Worm (Caenorhabditis elegans) whole organism, L4 larva: Measurements from ENCODE around the gene C05D12.2.

ENCODE experiments used
- F37D6.2 ChIP-seq: sonication (generic microtip); optimal IDR thresholded peaks from 2 replicates; lab custom pipeline; 2016; ENCODE audit warnings: mild to moderate bottlenecking, missing genetic modification characterization, missing compliant biosample characterization
- F49E8.2 ChIP-seq: sonication (generic microtip); optimal IDR thresholded peaks from 2 replicates; lab custom pipeline; 2016; ENCODE audit warnings: missing compliant biosample characterization, mild to moderate bottlenecking, missing genetic modification characterization, borderline replicate concordance
- R02D3.7 ChIP-seq: fragments of 150-350 bp; sonication (generic microtip); optimal IDR thresholded peaks from 3 replicates; lab custom pipeline; 2014; ENCODE audit warnings: missing biosample characterization, missing genetic modification characterization
- T20F7.1 ChIP-seq: fragments of 200-800 bp; sonication (Bioruptor generic); optimal IDR thresholded peaks from 2 replicates; lab custom pipeline; 2018; ENCODE audit warnings: mild to moderate bottlenecking, missing genetic modification characterization, missing compliant biosample characterization
- Y105C5A.15 ChIP-seq: fragments of 200-800 bp; sonication (Bioruptor generic); IDR thresholded peaks from 2 replicates; pipeline ENCODE4 v1.3.6; 2022; ENCODE audit warnings: missing genetic modification characterization, missing compliant biosample characterization
- Y48G9A.11 ChIP-seq: fragments of 200-800 bp; sonication (Bioruptor generic); IDR thresholded peaks from 2 replicates; pipeline ENCODE4 v1.3.6; 2022; ENCODE audit warnings: missing genetic modification reagents, missing genetic modification characterization, missing compliant biosample characterization
- Y75B8A.6 ChIP-seq: fragments of 200-800 bp; sonication (Bioruptor generic); IDR thresholded peaks from 2 replicates; pipeline ENCODE4 v1.3.6; 2022; ENCODE audit warnings: missing genetic modification reagents, missing genetic modification characterization, missing compliant biosample characterization
- aha-1 ChIP-seq: fragments of 150-350 bp; peaks from one replicate; lab custom pipeline; 2014; ENCODE audit warnings: missing biosample characterization, missing genetic modification characterization
- aly-2 ChIP-seq: sonication (generic microtip); optimal IDR thresholded peaks from 2 replicates; lab custom pipeline; 2018; ENCODE audit warnings: missing biosample characterization, missing genetic modification characterization
- ama-1 ChIP-seq: fragments of 150-350 bp; optimal IDR thresholded peaks from 2 replicates; lab custom pipeline; 2014; ENCODE audit warnings: inconsistent platforms, mixed read lengths
- ceh-20 ChIP-seq: fragments of 200-800 bp; sonication (Bioruptor generic); IDR thresholded peaks from 2 replicates; pipeline ENCODE4 v1.3.6; 2022; ENCODE audit warnings: missing genetic modification reagents, missing genetic modification characterization, missing compliant biosample characterization
- ceh-32 ChIP-seq: sonication (generic microtip); optimal IDR thresholded peaks from 2 replicates; lab custom pipeline; 2016; ENCODE audit warnings: mild to moderate bottlenecking, missing genetic modification characterization, missing compliant biosample characterization; ENCODE audit not compliant: poor library complexity
- ceh-62 ChIP-seq: sonication (generic microtip); optimal IDR thresholded peaks from 2 replicates; lab custom pipeline; 2017; ENCODE audit warnings: missing biosample characterization, missing genetic modification characterization
- ces-1 ChIP-seq: fragments of 150-350 bp; sonication (generic microtip); optimal IDR thresholded peaks from 4 replicates; lab custom pipeline; 2014; ENCODE audit warnings: missing biosample characterization, missing genetic modification reagents, missing genetic modification characterization
- cey-2 ChIP-seq: sonication (generic microtip); optimal IDR thresholded peaks from 3 replicates; lab custom pipeline; 2017; ENCODE audit warnings: missing genetic modification characterization, mild to moderate bottlenecking, missing compliant biosample characterization, antibody characterized with exemption, borderline replicate concordance; ENCODE audit not compliant: insufficient read depth
- daf-12 ChIP-seq: fragments of 150-350 bp; optimal IDR thresholded peaks from 2 replicates; lab custom pipeline; 2014; ENCODE audit warnings: missing biosample characterization, missing genetic modification reagents, missing genetic modification characterization
- daf-16 ChIP-seq, 3 experiments: sonication (generic microtip); optimal IDR thresholded peaks; 2 replicates each; lab custom pipeline; 2016 to 2017; ENCODE audit warnings: missing genetic modification characterization in 3 of 3, missing genetic modification reagents in 3 of 3, mild to moderate bottlenecking in 2 of 3, missing compliant biosample characterization in 2 of 3, missing biosample characterization in 1 of 3, moderate library complexity in 1 of 3
- egl-27 ChIP-seq: sonication (generic microtip); optimal IDR thresholded peaks from 3 replicates; lab custom pipeline; 2017; ENCODE audit warnings: missing biosample characterization, missing genetic modification reagents, missing genetic modification characterization
- egl-43 ChIP-seq: fragments of 200-800 bp; sonication (Bioruptor generic); IDR thresholded peaks from 2 replicates; pipeline ENCODE4 v1.3.6; 2022; ENCODE audit warnings: missing genetic modification reagents, missing genetic modification characterization, missing compliant biosample characterization
- fkh-10 ChIP-seq: fragments of 150-350 bp; optimal IDR thresholded peaks from 2 replicates; lab custom pipeline; 2014; ENCODE audit warnings: missing biosample characterization, missing genetic modification reagents, missing genetic modification characterization
- gei-8 ChIP-seq: fragments of 200-800 bp; sonication (Bioruptor generic); optimal IDR thresholded peaks from 2 replicates; lab custom pipeline; 2018; ENCODE audit warnings: mild to moderate bottlenecking, missing genetic modification characterization, missing compliant biosample characterization
- hlh-30 ChIP-seq: sonication (generic microtip); optimal IDR thresholded peaks from 2 replicates; lab custom pipeline; 2017; ENCODE audit warnings: antibody characterized with exemption, mild to moderate bottlenecking, missing genetic modification characterization, missing compliant biosample characterization; ENCODE audit not compliant: insufficient read depth
- hmg-1.1 ChIP-seq: fragments of 200-800 bp; sonication (Bioruptor generic); IDR thresholded peaks from 2 replicates; pipeline ENCODE4 v1.3.6; 2022; ENCODE audit warnings: missing genetic modification reagents, missing genetic modification characterization, missing compliant biosample characterization
- lin-29 ChIP-seq: fragments of 200-800 bp; sonication (Bioruptor generic); IDR thresholded peaks from 2 replicates; pipeline ENCODE4 v1.3.6; 2022; ENCODE audit warnings: missing genetic modification reagents, missing genetic modification characterization, missing compliant biosample characterization
- lsy-2 ChIP-seq, 2 experiments: fragments of 150-350 bp in 1 of 2; sonication (generic microtip) in 1 of 2; optimal IDR thresholded peaks; 2 replicates each; lab custom pipeline; 2014 to 2017; ENCODE audit warnings: missing biosample characterization in 2 of 2, missing genetic modification characterization in 2 of 2
- madf-5 ChIP-seq, 2 experiments: fragments of 200-800 bp; sonication (Bioruptor generic); IDR thresholded peaks; 2 replicates each; pipeline ENCODE4 v1.3.6; 2022; ENCODE audit warnings: missing compliant biosample characterization in 2 of 2, missing genetic modification characterization in 2 of 2
- nhr-10 ChIP-seq: fragments of 150-350 bp; optimal IDR thresholded peaks from 2 replicates; lab custom pipeline; 2014; ENCODE audit warnings: missing biosample characterization, missing genetic modification characterization
- nhr-11 ChIP-seq: fragments of 150-350 bp; optimal IDR thresholded peaks from 2 replicates; lab custom pipeline; 2014; ENCODE audit warnings: missing biosample characterization, missing genetic modification characterization
- nhr-28 ChIP-seq: fragments of 150-350 bp; optimal IDR thresholded peaks from 2 replicates; lab custom pipeline; 2014; ENCODE audit warnings: missing biosample characterization, missing genetic modification characterization
- nhr-76 ChIP-seq: fragments of 150-350 bp; optimal IDR thresholded peaks from 2 replicates; lab custom pipeline; 2014; ENCODE audit warnings: missing biosample characterization, missing genetic modification characterization
- nhr-77 ChIP-seq: fragments of 150-350 bp; optimal IDR thresholded peaks from 2 replicates; lab custom pipeline; 2014; ENCODE audit warnings: missing biosample characterization, missing genetic modification characterization
- pha-4 ChIP-seq, 2 experiments: fragments of 150-350 bp in 1 of 2; fragments of 200-800 bp in 1 of 2; sonication (Bioruptor generic) in 1 of 2; IDR thresholded peaks in 1 of 2; optimal IDR thresholded peaks in 1 of 2; 2 replicates each; pipeline versions ENCODE4 v1.3.6 to Lab custom; 2014 to 2022; ENCODE audit warnings: missing genetic modification characterization in 2 of 2, missing genetic modification reagents in 2 of 2, missing biosample characterization in 1 of 2, missing compliant biosample characterization in 1 of 2
- rbr-2 ChIP-seq: sonication (generic microtip); optimal IDR thresholded peaks from 2 replicates; lab custom pipeline; 2016; ENCODE audit warnings: missing genotype, missing genetic modification characterization, missing compliant biosample characterization
- saeg-2 ChIP-seq: fragments of 200-800 bp; sonication (Bioruptor generic); IDR thresholded peaks from 2 replicates; pipeline ENCODE4 v1.3.6; 2022; ENCODE audit warnings: missing genetic modification reagents, missing genetic modification characterization, missing compliant biosample characterization
- set-16 ChIP-seq: fragments of 200-800 bp; sonication (Bioruptor generic); IDR thresholded peaks from 2 replicates; pipeline ENCODE4 v1.3.6; 2022; ENCODE audit warnings: missing genetic modification reagents, missing genetic modification characterization, missing compliant biosample characterization
- skn-1 ChIP-seq: fragments of 150-350 bp; optimal IDR thresholded peaks from 2 replicates; lab custom pipeline; 2014; ENCODE audit warnings: missing biosample characterization, missing genetic modification characterization
- snpc-1.2 ChIP-seq: fragments of 200-800 bp; sonication (Bioruptor generic); IDR thresholded peaks from 2 replicates; pipeline ENCODE4 v1.3.6; 2022; ENCODE audit warnings: missing genetic modification reagents, missing genetic modification characterization, missing compliant biosample characterization
- snpc-4 ChIP-seq: fragments of 150-350 bp; optimal IDR thresholded peaks from 2 replicates; lab custom pipeline; 2014; ENCODE audit warnings: missing biosample characterization, missing genetic modification characterization
- spr-3 ChIP-seq: fragments of 200-800 bp; sonication (Bioruptor generic); optimal IDR thresholded peaks from 2 replicates; lab custom pipeline; 2018; ENCODE audit warnings: mild to moderate bottlenecking, missing genetic modification characterization, missing compliant biosample characterization
- unc-62 ChIP-seq, 3 experiments: fragments of 150-350 bp in 1 of 3; sonication (generic microtip); optimal IDR thresholded peaks in 2 of 3; peaks in 1 of 3; 1 replicate in 1 of 3; 2 replicates in 2 of 3; lab custom pipeline; 2014 to 2017; ENCODE audit warnings: missing biosample characterization in 3 of 3, missing genetic modification characterization in 3 of 3, missing genetic modification reagents in 3 of 3, missing genotype in 1 of 3
- zip-2 ChIP-seq: fragments of 150-350 bp; optimal IDR thresholded peaks from 2 replicates; lab custom pipeline; 2014; ENCODE audit warnings: missing biosample characterization, missing genetic modification characterization

The C05D12.2 gene

DNA sequence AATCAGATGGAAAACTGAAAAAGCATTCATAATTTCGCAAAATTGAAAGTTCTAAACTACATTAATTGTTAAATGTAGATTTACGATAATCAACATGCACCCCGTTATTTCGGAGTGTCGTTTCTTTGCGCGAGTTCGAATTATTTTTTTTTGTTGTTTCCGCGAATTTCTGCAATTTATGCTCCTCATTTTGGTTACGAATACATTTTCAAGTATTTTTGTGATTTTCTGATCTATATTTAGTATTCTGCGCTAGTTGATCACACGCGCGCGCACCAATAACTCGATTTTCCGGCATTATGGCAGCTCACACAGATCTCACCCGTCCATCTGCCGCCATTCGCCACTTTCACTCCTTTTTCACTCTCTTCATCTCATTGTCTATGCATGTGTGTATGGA is 22.2 kb downstream of the C05D12.2 start, which contains the start of gene VW02B12L.2 (continued):
- no peak for TF ChIP-seq F49E8.2 (tag; lab: Kevin White, UChicago)
- peak; percentile 28 for TF ChIP-seq nhr-28 (tag; lab: Kevin White, UChicago)
- TF ChIP-seq ama-1 = no peak
- no peak for TF ChIP-seq ceh-20 (GFP tag; lab: Robert Waterston, UW)
- no peak for TF ChIP-seq nhr-11
- TF ChIP-seq Y48G9A.11 (GFP tag; lab: Robert Waterston, UW) = peak; percentile 45; the same call in 1 of the 2 replicates
- TF ChIP-seq gei-8 (GFP tag; lab: Kevin White, UChicago) = no peak
- no peak for TF ChIP-seq nhr-76 (tag; lab: Kevin White, UChicago)
- no peak for TF ChIP-seq hlh-30 (tag; lab: Kevin White, UChicago)
- TF ChIP-seq ces-1 = no peak
- no peak for TF ChIP-seq fkh-10 (GFP tag; lab: Kevin White, UChicago)
- no peak for TF ChIP-seq madf-5 (GFP tag; IDR thresholded peaks at IDR 0.05; lab: Robert Waterston, UW)
- TF ChIP-seq Y75B8A.6 = no peak
- TF ChIP-seq nhr-77 (tag; lab: Kevin White, UChicago) = no peak
- TF ChIP-seq rbr-2 (tag; lab: Kevin White, UChicago) = no peak
- TF ChIP-seq aly-2 = no peak
- TF ChIP-seq F37D6.2 (tag; lab: Kevin White, UChicago) = no peak
- no peak for TF ChIP-seq daf-16 (GFP tag; optimal IDR thresholded peaks at IDR 0.05; lab: Kevin White, UChicago)
- TF ChIP-seq daf-16 (tag; optimal IDR thresholded peaks at IDR 0.05; lab: Kevin White, UChicago) = peak; percentile 15
- TF ChIP-seq T20F7.1 (GFP tag; lab: Kevin White, UChicago) = peak; percentile 94
- TF ChIP-seq lsy-2 (tag; optimal IDR thresholded peaks at IDR 0.05; lab: Kevin White, UChicago) = peak in 1 of 2 experiments; percentile 66
- TF ChIP-seq, all 104 proteins: peak for 9

DNA sequence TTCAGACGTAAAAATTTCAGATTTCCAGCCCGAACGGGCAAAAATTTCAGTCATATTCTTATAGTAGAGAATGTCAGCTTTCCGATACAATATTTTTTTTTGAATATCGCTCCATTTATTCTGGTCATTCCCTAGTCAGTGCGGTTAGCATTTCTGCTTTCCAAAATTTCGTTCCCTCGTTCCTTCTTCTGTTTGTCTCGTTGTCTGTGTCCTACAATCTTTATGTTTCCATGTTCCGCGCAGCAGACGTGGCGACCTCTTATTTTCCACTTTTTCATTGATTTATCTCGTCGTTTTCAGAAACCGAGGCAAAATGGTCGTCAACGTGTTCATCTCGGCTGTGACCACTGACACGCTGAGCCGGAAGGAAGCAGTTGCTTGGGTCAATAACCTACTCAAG is 24.3 kb downstream of the C05D12.2 start, which contains the start of gene ebp-2:
ebp-2 (plus strand) TSS at position 301 of the 400 bp plus-strand sequence.
- TF ChIP-seq aha-1 (tag; lab: Kevin White, UChicago) = peak; percentile 31

DNA sequence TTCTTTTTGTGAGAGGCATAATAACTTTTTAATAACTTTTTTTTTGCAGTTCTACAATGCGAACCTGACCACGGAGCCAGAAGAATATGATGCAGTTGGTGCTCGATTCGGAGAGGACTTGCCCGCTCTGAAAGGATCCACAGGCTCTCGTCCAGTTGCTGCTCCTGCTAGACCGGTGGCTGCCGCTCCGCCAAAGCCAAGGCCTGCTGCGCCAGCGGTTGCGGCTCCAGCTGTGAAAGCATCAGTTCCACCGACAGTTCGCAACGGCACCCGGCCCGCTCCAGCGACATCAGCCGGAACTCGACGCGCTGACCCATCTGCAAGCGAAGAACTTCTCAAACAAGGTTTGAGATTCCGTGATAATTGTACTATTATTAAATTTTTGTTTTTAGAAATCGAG is 25.0 kb downstream of the C05D12.2 start:
- TF ChIP-seq egl-43 = peak; percentile 49; the same call in 1 of the 2 replicates
- no peak for TF ChIP-seq nhr-28 (tag; lab: Kevin White, UChicago)
- 0 out of 2 replicates have a peak, but pooled peaks have one; percentile 36 for TF ChIP-seq snpc-1.2
- TF ChIP-seq set-16 (GFP tag; lab: Robert Waterston, UW) = peak; percentile 96
- no peak for TF ChIP-seq skn-1 (tag; lab: Kevin White, UChicago)

DNA sequence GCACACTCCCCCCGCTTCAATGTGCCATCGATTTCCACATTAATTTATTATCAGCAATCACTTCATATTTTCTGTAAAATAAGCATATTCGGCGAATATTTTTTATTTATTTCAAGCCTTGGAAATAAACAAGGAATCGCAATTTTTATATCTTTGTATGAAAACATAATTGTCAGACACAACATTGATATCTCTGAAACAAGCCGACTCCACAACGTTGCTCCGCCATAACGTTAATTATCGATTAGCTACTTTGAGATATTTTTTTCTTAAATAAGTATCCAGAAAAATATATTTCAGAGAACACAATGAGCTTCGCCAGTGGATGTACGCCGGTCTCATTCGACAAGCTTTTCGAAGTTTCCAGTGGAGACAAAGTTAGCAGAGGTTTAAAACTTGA is 25.8 kb downstream of the C05D12.2 start, which contains the start of gene adbp-1:
adbp-1 (plus strand) TSS at position 301 of the 400 bp plus-strand sequence.
- TF ChIP-seq set-16 (GFP tag; lab: Robert Waterston, UW) = no peak
- no peak for TF ChIP-seq nhr-28 (tag; lab: Kevin White, UChicago)
- no peak for TF ChIP-seq saeg-2 (GFP tag; lab: Robert Waterston, UW)
- no peak for TF ChIP-seq ceh-62
- no peak for TF ChIP-seq snpc-4 (tag; lab: Kevin White, UChicago)
- TF ChIP-seq zip-2 = no peak
- no peak for TF ChIP-seq daf-16 (GFP tag; optimal IDR thresholded peaks at IDR 0.05; lab: Kevin White, UChicago)
- peak; percentile 5 for TF ChIP-seq daf-16 (tag; optimal IDR thresholded peaks at IDR 0.05; lab: Kevin White, UChicago)
- TF ChIP-seq, all 104 proteins: peak for 1

DNA sequence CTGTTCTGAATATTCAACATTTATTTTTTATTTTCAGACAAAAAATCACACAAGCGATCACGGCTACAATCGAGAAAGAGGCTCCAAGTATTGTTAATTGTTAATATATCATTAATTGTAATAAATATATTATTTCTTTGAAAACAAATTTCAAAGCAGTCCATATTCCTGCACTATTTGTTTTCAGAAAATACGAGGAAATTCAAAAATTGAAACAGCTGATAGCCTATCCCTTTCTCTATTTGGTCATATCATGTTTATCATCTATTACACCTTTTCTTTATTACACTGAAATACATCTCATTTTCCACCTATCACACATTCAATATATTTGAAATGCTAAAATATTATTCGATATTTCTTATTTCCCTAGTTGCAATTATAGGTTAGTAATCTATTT is 26.9 kb downstream of the C05D12.2 start, which contains the start of gene W02B12.13:
W02B12.13 (plus strand) TSS at position 301 of the 400 bp plus-strand sequence.
- TF ChIP-seq daf-16 (GFP tag; optimal IDR thresholded peaks at IDR 0.05; lab: Kevin White, UChicago) = no peak
- TF ChIP-seq daf-16 (tag; optimal IDR thresholded peaks at IDR 0.05; lab: Kevin White, UChicago) = no peak
- no peak for TF ChIP-seq spr-3 (GFP tag; lab: Kevin White, UChicago)
- no peak for TF ChIP-seq egl-27 (tag; lab: Kevin White, UChicago)
- TF ChIP-seq daf-12 (tag; lab: Kevin White, UChicago) = no peak
- no peak for TF ChIP-seq Y105C5A.15
- TF ChIP-seq ceh-32 = no peak
- no peak for TF ChIP-seq cey-2
- no peak for TF ChIP-seq lin-29 (GFP tag; lab: Robert Waterston, UW)
- no peak for TF ChIP-seq R02D3.7 (tag; lab: Kevin White, UChicago)
- no peak for TF ChIP-seq pha-4 (GFP tag; IDR thresholded peaks at IDR 0.05; lab: Robert Waterston, UW)
- no peak for TF ChIP-seq pha-4 (tag; optimal IDR thresholded peaks at IDR 0.05; lab: Kevin White, UChicago)
- no peak for TF ChIP-seq ceh-62
- no peak for TF ChIP-seq saeg-2 (GFP tag; lab: Robert Waterston, UW)
- TF ChIP-seq unc-62 (GFP tag; optimal IDR thresholded peaks at IDR 0.05 in 1 of 2; lab: Kevin White, UChicago) = no peak
- TF ChIP-seq unc-62 (tag; optimal IDR thresholded peaks at IDR 0.05; lab: Kevin White, UChicago) = no peak
- TF ChIP-seq F49E8.2 (tag; lab: Kevin White, UChicago) = no peak
- no peak for TF ChIP-seq nhr-10
- no peak for TF ChIP-seq hmg-1.1 (GFP tag; lab: Robert Waterston, UW)
